Worm (Caenorhabditis elegans): ENCODE measurements around the gene srh-218.

The srh-218 gene

ce11 chrV:15517413-15517812 is 23.6 kb downstream of the srh-218 start, which contains the start of gene F21A3.3:
TSS of gene F21A3.3 (plus strand) at chrV:15517713.
- TF ChIP-seq gmeb-1 (tag; optimal IDR thresholded peaks at IDR 0.05) (no peak), nhr-237 (tag; optimal IDR thresholded peaks at IDR 0.05) (no peak), unc-62 (GFP tag; optimal IDR thresholded peaks at IDR 0.05) (no peak), ceh-82 (tag; optimal IDR thresholded peaks at IDR 0.05) (no peak), ztf-1 (GFP tag; conservative IDR thresholded peaks at IDR 0.05) (no peak), fos-1 (tag; optimal IDR thresholded peaks at IDR 0.05) (no peak), R02D3.7 (tag; optimal IDR thresholded peaks at IDR 0.05) (no peak), ztf-11 (tag; optimal IDR thresholded peaks at IDR 0.05) (no peak), nhr-6 (tag; optimal IDR thresholded peaks at IDR 0.05) (no peak), lin-11 (tag; optimal IDR thresholded peaks at IDR 0.05) (no peak), nhr-129 (tag; optimal IDR thresholded peaks at IDR 0.05) (no peak), mab-5 (tag; optimal IDR thresholded peaks at IDR 0.05) (no peak), egl-27 (tag; optimal IDR thresholded peaks at IDR 0.05) (no peak), sem-4 (tag; optimal IDR thresholded peaks at IDR 0.05) (no peak), nhr-11 (tag; optimal IDR thresholded peaks at IDR 0.05) (no peak), sma-3 (GFP tag; optimal IDR thresholded peaks at IDR 0.05) (no peak), nhr-12 (tag; optimal IDR thresholded peaks at IDR 0.05) (no peak)

DNA sequence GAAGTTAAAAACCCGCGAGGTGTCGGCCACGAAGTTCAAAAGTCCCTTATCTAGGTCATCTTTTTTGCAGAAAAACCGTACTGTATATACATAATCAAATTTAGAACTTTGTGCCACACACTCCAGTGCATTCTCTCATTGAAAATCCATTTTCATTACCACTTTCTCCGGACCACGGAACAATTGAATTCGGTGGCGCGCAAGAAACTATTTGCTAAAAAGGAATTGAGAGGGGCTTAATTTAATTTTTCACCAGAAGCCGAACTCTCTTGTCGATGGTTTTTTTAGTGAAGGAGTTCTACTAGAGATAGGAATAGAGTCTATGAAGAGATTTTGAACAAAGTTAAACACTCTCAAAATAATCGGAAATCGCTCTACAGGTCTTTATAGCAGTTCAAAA is 26.1 kb downstream of the srh-218 start:
- TF ChIP-seq elt-3 (tag; optimal IDR thresholded peaks at IDR 0.05), result no peak

DNA sequence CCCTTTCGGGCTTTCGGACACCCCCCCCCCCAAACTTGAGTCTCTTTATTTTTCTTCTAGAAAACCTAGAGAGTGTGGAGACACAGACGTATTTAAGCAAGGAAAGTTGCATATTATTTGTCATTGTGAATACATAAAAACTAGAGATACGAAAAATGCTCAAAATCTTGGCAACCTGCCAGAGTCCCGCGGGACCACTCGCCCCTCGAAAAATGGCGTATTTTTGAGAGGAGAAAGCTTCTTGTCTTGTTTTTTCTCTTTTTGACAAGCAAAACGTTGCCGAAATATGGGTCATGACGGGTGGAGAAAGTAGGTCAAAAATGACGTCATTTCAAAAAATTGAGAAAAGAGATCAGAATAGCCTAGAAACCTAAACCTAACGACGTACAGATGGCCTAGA is 26.6 kb downstream of the srh-218 start:
- peak; percentile 20 for TF ChIP-seq zag-1 (tag; optimal IDR thresholded peaks at IDR 0.05)
- TF ChIP-seq lin-11 (tag; optimal IDR thresholded peaks at IDR 0.05), result no peak
- TF ChIP-seq fos-1 (tag; optimal IDR thresholded peaks at IDR 0.05), result no peak
- TF ChIP-seq mab-5 (tag; optimal IDR thresholded peaks at IDR 0.05), result peak; percentile 60
- TF ChIP-seq crh-2 (tag; optimal IDR thresholded peaks at IDR 0.05), result no peak
- peak in 1 of 2 experiments; percentile 29 for TF ChIP-seq lsy-2 (tag; optimal IDR thresholded peaks at IDR 0.05)

DNA sequence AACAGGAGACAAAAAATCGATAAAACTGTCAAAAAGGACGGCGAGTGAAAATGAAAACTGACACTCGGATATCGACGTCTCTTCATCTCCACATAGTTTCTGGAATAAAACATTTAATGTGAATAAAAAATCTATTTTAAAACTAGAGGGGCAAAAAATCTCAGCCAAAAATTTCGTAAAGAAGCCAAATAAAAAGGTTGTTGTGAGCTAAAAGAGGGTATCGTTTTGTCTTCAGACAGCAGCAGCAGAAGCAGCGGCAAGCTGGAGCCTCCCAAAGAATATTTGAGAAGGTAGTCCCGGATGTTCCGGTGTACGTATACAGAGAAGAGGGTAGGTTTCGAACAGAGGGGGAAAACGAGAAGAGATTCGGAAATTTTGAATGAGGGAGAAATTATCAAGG is 28.1 kb downstream of the srh-218 start, which contains the start of gene lgc-31:
Gene lgc-31 (minus strand): TSS at position 101 of the 400 bp plus-strand sequence.
- no peak for TF ChIP-seq skn-1 (tag; optimal IDR thresholded peaks at IDR 0.05)
- TF ChIP-seq nhr-21 (tag; optimal IDR thresholded peaks at IDR 0.05), result no peak
- no peak for TF ChIP-seq ztf-11 (tag; optimal IDR thresholded peaks at IDR 0.05)
- TF ChIP-seq nhr-129 (tag; optimal IDR thresholded peaks at IDR 0.05), result no peak
- TF ChIP-seq elt-1 (tag; optimal IDR thresholded peaks at IDR 0.05), result no peak
- no peak for TF ChIP-seq ztf-1 (GFP tag; conservative IDR thresholded peaks at IDR 0.05)
- no peak for TF ChIP-seq C34F6.9 (tag; optimal IDR thresholded peaks at IDR 0.05)
- no peak for TF ChIP-seq lsy-2 (tag; optimal IDR thresholded peaks at IDR 0.05)
- TF ChIP-seq mbf-1 (tag; optimal IDR thresholded peaks at IDR 0.05), result no peak
- no peak for TF ChIP-seq peb-1 (tag; optimal IDR thresholded peaks at IDR 0.05)
- no peak for TF ChIP-seq ztf-4 (tag; optimal IDR thresholded peaks at IDR 0.05)
- TF ChIP-seq lin-13 (GFP tag; optimal IDR thresholded peaks at IDR 0.05), result no peak
- no peak for TF ChIP-seq nhr-10 (tag; optimal IDR thresholded peaks at IDR 0.05)
- TF ChIP-seq nhr-77 (tag; optimal IDR thresholded peaks at IDR 0.05), result no peak

ce11 chrV:15529069-15529468 is 35.3 kb downstream of the srh-218 start, which contains the start of gene srh-276:
TSS of gene srh-276 (plus strand) at chrV:15529369.
- TF ChIP-seq egl-27 (tag; optimal IDR thresholded peaks at IDR 0.05) (no peak), sem-4 (tag; optimal IDR thresholded peaks at IDR 0.05) (no peak), nhr-25 (tag; optimal IDR thresholded peaks at IDR 0.05) (no peak), ztf-1 (GFP tag; conservative IDR thresholded peaks at IDR 0.05) (no peak), ceh-82 (tag; optimal IDR thresholded peaks at IDR 0.05) (no peak), ZK546.5 (tag; optimal IDR thresholded peaks at IDR 0.05) (no peak), elt-3 (tag; optimal IDR thresholded peaks at IDR 0.05) (no peak), unc-62 (GFP tag; optimal IDR thresholded peaks at IDR 0.05) (no peak), skn-1 (tag; optimal IDR thresholded peaks at IDR 0.05) (no peak), ztf-11 (tag; optimal IDR thresholded peaks at IDR 0.05) (no peak)

ce11 chrV:15533096-15533495 is 39.3 kb downstream of the srh-218 start, which contains the start of gene F21A3.11:
TSS of gene F21A3.11 (minus strand) at chrV:15533212.
- no peak for TF ChIP-seq nhr-25 (tag; optimal IDR thresholded peaks at IDR 0.05)
- peak; percentile 49 for TF ChIP-seq fos-1 (tag; optimal IDR thresholded peaks at IDR 0.05)
